Worm (Caenorhabditis elegans) whole organism, young adult: ENCODE measurements around the gene srh-184.

Source experiments
- B0035.1 ChIP-seq: sonication (generic microtip); optimal IDR thresholded peaks from 2 replicates; lab custom pipeline; 2016; ENCODE audit warnings: missing genetic modification characterization, mild to moderate bottlenecking, missing compliant biosample characterization, missing genotype, missing genetic modification reagents
- B0261.1 ChIP-seq: sonication (generic microtip); optimal IDR thresholded peaks from 2 replicates; lab custom pipeline; 2016; ENCODE audit warnings: mild to moderate bottlenecking, missing genetic modification characterization, moderate library complexity, missing compliant biosample characterization
- C06A6.2 ChIP-seq: fragments of 200-800 bp; sonication (Bioruptor generic); conservative IDR thresholded peaks from 2 replicates; pipeline ENCODE4 v1.3.6; 2022; ENCODE audit warnings: missing genetic modification characterization, missing compliant biosample characterization
- D2030.7 ChIP-seq: fragments of 200-800 bp; sonication (Bioruptor generic); IDR thresholded peaks from 2 replicates; pipeline ENCODE4 v1.3.6; 2022; ENCODE audit warnings: missing genetic modification reagents, missing genetic modification characterization, missing compliant biosample characterization
- F55B11.4 ChIP-seq: sonication (generic microtip); optimal IDR thresholded peaks from 2 replicates; lab custom pipeline; 2016; ENCODE audit warnings: missing compliant biosample characterization, missing genetic modification characterization, borderline replicate concordance; ENCODE audit not compliant: insufficient read depth
- T26A5.8 ChIP-seq: sonication (generic microtip); optimal IDR thresholded peaks from 2 replicates; lab custom pipeline; 2016; ENCODE audit warnings: missing genetic modification characterization, missing compliant biosample characterization
- atf-7 ChIP-seq: sonication (generic microtip); optimal IDR thresholded peaks from 2 replicates; lab custom pipeline; 2017; ENCODE audit warnings: mild to moderate bottlenecking, missing genetic modification characterization, missing compliant biosample characterization
- attf-3 ChIP-seq: fragments of 200-800 bp; sonication (Bioruptor generic); conservative IDR thresholded peaks from 2 replicates; pipeline ENCODE4 v1.3.6; 2022; ENCODE audit warnings: missing genetic modification reagents, missing genetic modification characterization, missing compliant biosample characterization
- bed-1 ChIP-seq: fragments of 200-800 bp; sonication (Bioruptor generic); IDR thresholded peaks from 2 replicates; pipeline ENCODE4 v1.3.6; 2022; ENCODE audit warnings: missing genetic modification reagents, missing genetic modification characterization, missing compliant biosample characterization
- cebp-1 ChIP-seq, 2 experiments: fragments of 200-800 bp in 1 of 2; sonication (Bioruptor generic) in 1 of 2; sonication (generic microtip) in 1 of 2; IDR thresholded peaks in 1 of 2; optimal IDR thresholded peaks in 1 of 2; 2 replicates each; pipeline versions ENCODE4 v1.3.6 to Lab custom; 2017 to 2022; ENCODE audit warnings: missing compliant biosample characterization in 2 of 2, missing genetic modification characterization in 2 of 2, mild to moderate bottlenecking in 1 of 2, missing genetic modification reagents in 1 of 2, moderate library complexity in 1 of 2
- ceh-58 ChIP-seq: fragments of 200-800 bp; sonication (Bioruptor generic); IDR thresholded peaks from 2 replicates; pipeline ENCODE4 v1.3.6; 2022; ENCODE audit warnings: missing genetic modification characterization, missing compliant biosample characterization
- chd-7 ChIP-seq: sonication (generic microtip); optimal IDR thresholded peaks from 2 replicates; lab custom pipeline; 2016; ENCODE audit warnings: mild to moderate bottlenecking, missing genetic modification characterization, moderate library complexity, missing compliant biosample characterization
- die-1 ChIP-seq: sonication (generic microtip); optimal IDR thresholded peaks from 2 replicates; lab custom pipeline; 2016; ENCODE audit warnings: missing genotype, mild to moderate bottlenecking, missing genetic modification characterization, missing compliant biosample characterization
- egl-18 ChIP-seq: fragments of 200-800 bp; sonication (Bioruptor generic); IDR thresholded peaks from 2 replicates; pipeline ENCODE4 v1.3.6; 2022; ENCODE audit warnings: missing genetic modification reagents, missing genetic modification characterization, missing compliant biosample characterization
- egrh-3 ChIP-seq: fragments of 200-800 bp; sonication (Bioruptor generic); IDR thresholded peaks from 2 replicates; pipeline ENCODE4 v1.3.6; 2022; ENCODE audit warnings: missing genetic modification reagents, missing genetic modification characterization, missing compliant biosample characterization
- ekl-4 ChIP-seq: fragments of 200-800 bp; sonication (Bioruptor generic); IDR thresholded peaks from 2 replicates; pipeline ENCODE4 v1.3.6; 2022; ENCODE audit warnings: missing genetic modification reagents, missing genetic modification characterization, missing compliant biosample characterization
- ets-4 ChIP-seq: fragments of 200-800 bp; sonication (Bioruptor generic); optimal IDR thresholded peaks from 2 replicates; lab custom pipeline; 2018; ENCODE audit warnings: mild to moderate bottlenecking, missing genetic modification characterization, missing compliant biosample characterization
- let-607 ChIP-seq, 2 experiments: fragments of 200-800 bp in 1 of 2; sonication (Bioruptor generic) in 1 of 2; sonication (generic microtip) in 1 of 2; optimal IDR thresholded peaks; 2 replicates each; lab custom pipeline; 2016 to 2018; ENCODE audit warnings: mild to moderate bottlenecking in 2 of 2, missing compliant biosample characterization in 2 of 2, missing genetic modification characterization in 2 of 2, moderate library complexity in 2 of 2, missing genotype in 1 of 2
- lsl-1 ChIP-seq: fragments of 200-800 bp; sonication (Bioruptor generic); optimal IDR thresholded peaks from 2 replicates; lab custom pipeline; 2018; ENCODE audit warnings: mild to moderate bottlenecking, missing genetic modification characterization, moderate library complexity, missing compliant biosample characterization
- madf-10 ChIP-seq: sonication (generic microtip); optimal IDR thresholded peaks from 2 replicates; lab custom pipeline; 2016; ENCODE audit warnings: mild to moderate bottlenecking, missing genetic modification characterization, missing compliant biosample characterization
- madf-6 ChIP-seq: fragments of 200-800 bp; sonication (Bioruptor generic); IDR thresholded peaks from 2 replicates; pipeline ENCODE4 v1.3.6; 2022; ENCODE audit warnings: missing genetic modification reagents, missing genetic modification characterization, missing compliant biosample characterization
- madf-8 ChIP-seq: fragments of 200-800 bp; sonication (Bioruptor generic); conservative IDR thresholded peaks from 2 replicates; pipeline ENCODE4 v1.3.6; 2022; ENCODE audit warnings: missing genetic modification reagents, missing genetic modification characterization, missing compliant biosample characterization
- mel-28 ChIP-seq: sonication (generic microtip); optimal IDR thresholded peaks from 2 replicates; lab custom pipeline; 2016; ENCODE audit warnings: borderline replicate concordance, mild to moderate bottlenecking, missing genetic modification characterization, missing compliant biosample characterization
- nhr-80 ChIP-seq: sonication (generic microtip); optimal IDR thresholded peaks from 2 replicates; lab custom pipeline; 2016; ENCODE audit warnings: missing genetic modification characterization, missing compliant biosample characterization
- pbrm-1 ChIP-seq: fragments of 200-800 bp; sonication (Bioruptor generic); IDR thresholded peaks from 2 replicates; pipeline ENCODE4 v1.3.6; 2022; ENCODE audit warnings: missing genetic modification reagents, missing genetic modification characterization, missing compliant biosample characterization
- pha-4 ChIP-seq: fragments of 150-350 bp; sonication (generic microtip); optimal IDR thresholded peaks from 2 replicates; lab custom pipeline; 2014; ENCODE audit warnings: missing biosample characterization, missing genetic modification reagents, missing genetic modification characterization
- rpc-1 ChIP-seq, 2 experiments: fragments of 150-350 bp in 1 of 2; sonication (generic microtip) in 1 of 2; optimal IDR thresholded peaks; 2 replicates each; lab custom pipeline; 2014 to 2018; ENCODE audit warnings: missing biosample characterization in 1 of 2, missing genetic modification characterization in 1 of 2, missing genetic modification reagents in 1 of 2, missing genotype in 1 of 2
- sea-2 ChIP-seq: fragments of 200-800 bp; sonication (Bioruptor generic); IDR thresholded peaks from 2 replicates; pipeline ENCODE4 v1.3.6; 2022; ENCODE audit warnings: missing genetic modification characterization, missing compliant biosample characterization
- snpc-4 ChIP-seq, 5 experiments: fragments of 150-350 bp in 1 of 5; sonication (generic microtip) in 4 of 5; optimal IDR thresholded peaks; 2 replicates each; lab custom pipeline; 2014 to 2018; ENCODE audit warnings: missing genetic modification characterization in 5 of 5, missing biosample characterization in 3 of 5, antibody characterized with exemption in 2 of 5, mild to moderate bottlenecking in 2 of 5, missing compliant biosample characterization in 2 of 5, missing genotype in 2 of 5, moderate library complexity in 2 of 5, missing genetic modification reagents in 1 of 5
- tbp1 ChIP-seq: fragments of 200-800 bp; sonication (Bioruptor generic); optimal IDR thresholded peaks from 2 replicates; lab custom pipeline; 2018; ENCODE audit warnings: mild to moderate bottlenecking, missing genetic modification characterization, missing compliant biosample characterization
- zim-3 ChIP-seq: sonication (generic microtip); optimal IDR thresholded peaks from 2 replicates; lab custom pipeline; 2017; ENCODE audit warnings: mild to moderate bottlenecking, missing genetic modification characterization, moderate library complexity, missing compliant biosample characterization
- ztf-22 ChIP-seq: fragments of 200-800 bp; sonication (Bioruptor generic); optimal IDR thresholded peaks from 2 replicates; lab custom pipeline; 2018; ENCODE audit warnings: mild to moderate bottlenecking, missing genetic modification characterization, moderate library complexity, missing compliant biosample characterization

srh-184 gene

DNA sequence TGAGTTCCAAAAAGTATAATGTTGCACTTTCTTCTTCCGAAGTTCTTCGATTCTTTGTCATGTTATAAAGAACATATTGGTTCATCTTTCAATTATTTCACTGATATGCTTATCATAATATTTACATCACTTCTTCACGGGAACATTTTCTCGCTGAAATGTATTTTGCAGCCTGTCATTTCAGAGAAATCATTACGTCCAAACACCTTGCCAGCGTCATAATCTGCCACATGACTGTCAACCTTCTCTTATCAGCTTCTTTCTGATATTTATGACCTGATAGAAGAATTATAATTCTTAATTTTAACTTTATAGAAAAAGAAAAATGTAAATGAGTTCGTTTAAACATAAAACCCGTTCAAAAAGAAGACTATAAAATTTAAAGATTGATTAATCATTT, 4.1 kb upstream of the srh-184 start (continued):
- TF ChIP-seq snpc-4 (GFP tag; optimal IDR thresholded peaks at IDR 0.05; lab: Kevin White, UChicago): no peak
- TF ChIP-seq snpc-4 (tag; optimal IDR thresholded peaks at IDR 0.05; lab: Kevin White, UChicago): peak in 1 of 4 experiments; percentile 16
- peak; percentile 8 for TF ChIP-seq chd-7
- peak; percentile 91 for TF ChIP-seq atf-7 (tag; lab: Kevin White, UChicago)
- TF ChIP-seq ets-4 (GFP tag; lab: Kevin White, UChicago): peak; percentile 24
- peak in 1 of 2 experiments; percentile 73 for TF ChIP-seq let-607 (tag; optimal IDR thresholded peaks at IDR 0.05; lab: Kevin White, UChicago)
- no peak for TF ChIP-seq B0035.1 (tag; lab: Kevin White, UChicago)

DNA sequence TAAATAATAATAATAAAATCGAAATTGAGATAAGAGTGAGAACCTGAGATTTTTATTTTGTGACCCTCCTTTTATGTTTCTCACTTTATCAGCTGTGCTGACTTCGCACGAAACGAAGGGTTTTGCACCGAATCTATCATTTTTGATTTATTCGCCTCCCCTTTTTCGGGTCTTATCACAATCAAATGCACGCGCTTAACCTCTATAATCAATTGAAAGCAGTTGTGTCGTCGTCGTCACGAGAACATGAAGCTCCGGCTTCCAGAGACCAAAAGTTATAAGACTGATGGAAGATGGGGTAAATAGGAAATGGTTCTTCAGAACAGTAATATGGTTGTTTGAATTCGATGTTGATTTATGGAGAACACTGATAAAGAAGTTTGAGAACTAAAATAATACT, 3.2 kb upstream of the srh-184 start, which contains the start of gene D1054.18:
Gene D1054.18, minus strand, starts transcription at position 45 of the 400 bp plus-strand sequence.
- no peak for TF ChIP-seq cebp-1 (GFP tag; IDR thresholded peaks at IDR 0.05; lab: Robert Waterston, UW)
- TF ChIP-seq cebp-1 (tag; optimal IDR thresholded peaks at IDR 0.05; lab: Kevin White, UChicago): peak; percentile 13
- no peak for TF ChIP-seq C06A6.2 (GFP tag; lab: Robert Waterston, UW)
- peak; percentile 13 for TF ChIP-seq tbp1 (GFP tag; lab: Kevin White, UChicago)
- TF ChIP-seq D2030.7: no peak
- TF ChIP-seq rpc-1 (optimal IDR thresholded peaks at IDR 0.05; lab: Kevin White, UChicago): no peak
- TF ChIP-seq rpc-1 (tag; optimal IDR thresholded peaks at IDR 0.05; lab: Kevin White, UChicago): no peak
- peak; percentile 41 for TF ChIP-seq ztf-22
- peak; percentile 13 for TF ChIP-seq madf-10 (tag; lab: Kevin White, UChicago)
- no peak for TF ChIP-seq ekl-4 (GFP tag; lab: Robert Waterston, UW)
- TF ChIP-seq pbrm-1 (GFP tag; lab: Robert Waterston, UW): no peak
- TF ChIP-seq die-1 (tag; lab: Kevin White, UChicago): no peak
- TF ChIP-seq nhr-80 (tag; lab: Kevin White, UChicago): peak; percentile 87
- TF ChIP-seq pha-4 (tag; lab: Kevin White, UChicago): peak; percentile 35
- TF ChIP-seq egl-18 (GFP tag; lab: Robert Waterston, UW): no peak
- TF ChIP-seq ets-4 (GFP tag; lab: Kevin White, UChicago): peak; percentile 48
- TF ChIP-seq, all 124 proteins: peak for 7

DNA sequence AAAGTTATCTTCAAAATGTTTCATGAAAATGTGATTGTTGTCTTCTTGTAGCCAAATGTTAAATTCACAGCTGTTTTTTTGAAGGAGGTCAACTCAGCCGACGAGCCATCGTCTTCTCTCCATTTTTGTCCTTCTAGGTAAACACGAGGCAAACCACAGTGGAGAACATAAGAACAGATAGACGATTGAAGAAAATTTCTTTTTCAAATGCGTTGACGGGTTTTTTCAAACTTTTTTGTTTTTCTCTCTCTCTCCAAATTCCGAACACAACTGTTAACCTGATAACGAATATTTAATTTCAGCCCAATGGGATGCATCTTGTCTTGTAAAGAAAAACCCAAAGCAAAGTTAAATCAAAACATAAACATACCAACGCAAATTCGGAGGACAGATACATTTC, 2.5 kb downstream of the srh-184 start, which contains the start of gene D1054.19:
Gene D1054.19, plus strand, starts transcription at position 301 of the 400 bp plus-strand sequence.
- TF ChIP-seq bed-1 (GFP tag; lab: Robert Waterston, UW) (no peak), F55B11.4 (tag; lab: Kevin White, UChicago) (no peak), lsl-1 (no peak), sea-2 (GFP tag; lab: Robert Waterston, UW) (no peak), let-607 (tag; optimal IDR thresholded peaks at IDR 0.05; lab: Kevin White, UChicago) (no peak)

DNA sequence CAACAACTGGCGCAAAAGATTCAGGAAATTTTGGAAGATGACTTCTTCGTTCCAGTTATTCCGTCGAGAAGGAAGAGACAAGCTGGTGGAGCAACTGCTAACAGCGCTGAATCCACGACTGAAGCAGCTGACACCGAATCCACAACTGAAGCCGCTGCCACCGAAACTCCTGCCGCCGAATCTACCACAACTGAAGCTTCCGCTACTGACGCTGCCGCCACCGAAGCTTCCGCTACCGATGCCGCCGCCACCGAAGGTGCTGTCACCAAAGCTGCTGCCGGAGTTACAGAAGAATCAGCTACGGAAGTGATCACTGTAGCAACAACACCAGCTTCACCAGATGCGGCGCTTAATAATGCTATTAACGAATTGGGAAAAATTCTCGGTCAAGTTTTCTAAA, 3.5 kb downstream of the srh-184 start:
- TF ChIP-seq egrh-3: peak; percentile 56; the same call in 1 of the 2 replicates
- 0 out of 2 replicates have a peak, but pooled peaks have one; percentile 31 for TF ChIP-seq attf-3 (GFP tag; lab: Robert Waterston, UW)
- TF ChIP-seq zim-3 (tag; lab: Kevin White, UChicago): no peak
- TF ChIP-seq ceh-58 (GFP tag; lab: Robert Waterston, UW): 0 out of 2 replicates have a peak, but pooled peaks have one; percentile 61
- TF ChIP-seq ekl-4 (GFP tag; lab: Robert Waterston, UW): no peak
- TF ChIP-seq let-607 (tag; optimal IDR thresholded peaks at IDR 0.05; lab: Kevin White, UChicago): no peak

DNA sequence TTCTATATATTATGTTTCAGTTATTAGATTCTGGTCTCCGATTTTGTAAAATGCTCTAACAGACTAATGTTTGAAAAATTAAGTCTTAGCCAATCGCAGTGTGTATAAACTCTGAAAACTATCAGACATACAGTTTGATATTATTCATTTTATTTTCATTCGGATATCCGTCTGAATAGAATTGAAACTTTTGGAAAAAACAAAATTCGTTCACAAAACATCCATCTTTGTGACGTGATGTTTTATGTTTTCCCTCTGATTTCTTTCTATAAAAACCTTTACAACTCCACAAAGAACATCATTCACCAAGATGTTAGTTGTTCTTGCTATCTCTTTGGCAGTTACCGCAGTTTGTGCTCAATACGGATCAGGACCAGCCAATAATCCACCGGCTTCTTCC, 4.5 kb downstream of the srh-184 start, which contains the start of gene ule-3:
Gene ule-3, plus strand, starts transcription at position 301 of the 400 bp plus-strand sequence.
- TF ChIP-seq madf-8 (GFP tag; lab: Robert Waterston, UW) (no peak), T26A5.8 (tag; lab: Kevin White, UChicago) (no peak), B0261.1 (no peak), cebp-1 (GFP tag; IDR thresholded peaks at IDR 0.05; lab: Robert Waterston, UW) (no peak), cebp-1 (tag; optimal IDR thresholded peaks at IDR 0.05; lab: Kevin White, UChicago) (no peak), madf-6 (no peak), egrh-3 (no peak), let-607 (tag; optimal IDR thresholded peaks at IDR 0.05; lab: Kevin White, UChicago) (no peak), mel-28 (tag; lab: Kevin White, UChicago) (no peak), egl-18 (GFP tag; lab: Robert Waterston, UW) (no peak), snpc-4 (GFP tag; optimal IDR thresholded peaks at IDR 0.05; lab: Kevin White, UChicago) (no peak), snpc-4 (tag; optimal IDR thresholded peaks at IDR 0.05; lab: Kevin White, UChicago) (no peak)
- TF ChIP-seq, all 124 proteins: peak for 0
